Worm (Caenorhabditis elegans) whole organism, L4 larva: ENCODE results near the gene fbxb-40.
A peak's percentile ranks its signal among the peaks of the same experiment; 100 is the strongest.
"Not testable (repeated sequence)": the region's sequence is repeated elsewhere in the genome, so short reads cannot be mapped to it uniquely, and the experiment has no call there.

Experiments used
- F10B5.3 ChIP-seq: sonication (generic microtip); optimal IDR thresholded peaks from 2 replicates; lab custom pipeline; 2016; ENCODE audit warnings: mild to moderate bottlenecking, missing genetic modification characterization, missing compliant biosample characterization
- F26F4.8 ChIP-seq: fragments of 200-800 bp; sonication (Bioruptor generic); conservative IDR thresholded peaks from 2 replicates; pipeline ENCODE4 v1.3.6; 2022; ENCODE audit warnings: missing genetic modification characterization, missing compliant biosample characterization
- F37D6.2 ChIP-seq: sonication (generic microtip); optimal IDR thresholded peaks from 2 replicates; lab custom pipeline; 2016; ENCODE audit warnings: mild to moderate bottlenecking, missing genetic modification characterization, missing compliant biosample characterization
- F49E8.2 ChIP-seq: sonication (generic microtip); optimal IDR thresholded peaks from 2 replicates; lab custom pipeline; 2016; ENCODE audit warnings: missing compliant biosample characterization, mild to moderate bottlenecking, missing genetic modification characterization, borderline replicate concordance
- T20F7.1 ChIP-seq: fragments of 200-800 bp; sonication (Bioruptor generic); optimal IDR thresholded peaks from 2 replicates; lab custom pipeline; 2018; ENCODE audit warnings: mild to moderate bottlenecking, missing genetic modification characterization, missing compliant biosample characterization
- T26A8.4 ChIP-seq: fragments of 200-800 bp; sonication (Bioruptor generic); IDR thresholded peaks from 2 replicates; pipeline ENCODE4 v1.3.6; 2022; ENCODE audit warnings: missing genetic modification characterization, missing compliant biosample characterization
- Y105C5A.15 ChIP-seq: fragments of 200-800 bp; sonication (Bioruptor generic); IDR thresholded peaks from 2 replicates; pipeline ENCODE4 v1.3.6; 2022; ENCODE audit warnings: missing genetic modification characterization, missing compliant biosample characterization
- ama-1 ChIP-seq: fragments of 150-350 bp; optimal IDR thresholded peaks from 2 replicates; lab custom pipeline; 2014; ENCODE audit warnings: inconsistent platforms, mixed read lengths
- ceh-20 ChIP-seq: fragments of 200-800 bp; sonication (Bioruptor generic); IDR thresholded peaks from 2 replicates; pipeline ENCODE4 v1.3.6; 2022; ENCODE audit warnings: missing genetic modification reagents, missing genetic modification characterization, missing compliant biosample characterization
- ceh-28 ChIP-seq: fragments of 150-350 bp; optimal IDR thresholded peaks from 2 replicates; lab custom pipeline; 2014; ENCODE audit warnings: missing biosample characterization, missing genetic modification reagents, missing genetic modification characterization
- ceh-32 ChIP-seq: sonication (generic microtip); optimal IDR thresholded peaks from 2 replicates; lab custom pipeline; 2016; ENCODE audit warnings: mild to moderate bottlenecking, missing genetic modification characterization, missing compliant biosample characterization; ENCODE audit not compliant: poor library complexity
- ceh-44 ChIP-seq: fragments of 200-800 bp; sonication (Bioruptor generic); IDR thresholded peaks from 2 replicates; pipeline ENCODE4 v1.3.6; 2022; ENCODE audit warnings: missing genetic modification reagents, missing genetic modification characterization, missing compliant biosample characterization
- ceh-62 ChIP-seq: sonication (generic microtip); optimal IDR thresholded peaks from 2 replicates; lab custom pipeline; 2017; ENCODE audit warnings: missing biosample characterization, missing genetic modification characterization
- ctbp-1 ChIP-seq: fragments of 200-800 bp; sonication (Bioruptor generic); IDR thresholded peaks from 2 replicates; pipeline ENCODE4 v1.3.6; 2022; ENCODE audit warnings: missing genetic modification reagents, missing genetic modification characterization, missing compliant biosample characterization
- daf-16 ChIP-seq, 3 experiments: sonication (generic microtip); optimal IDR thresholded peaks; 2 replicates each; lab custom pipeline; 2016 to 2017; ENCODE audit warnings: missing genetic modification characterization in 3 of 3, missing genetic modification reagents in 3 of 3, mild to moderate bottlenecking in 2 of 3, missing compliant biosample characterization in 2 of 3, missing biosample characterization in 1 of 3, moderate library complexity in 1 of 3
- daf-8 ChIP-seq: fragments of 200-800 bp; sonication (Bioruptor generic); IDR thresholded peaks from 2 replicates; pipeline ENCODE4 v1.3.6; 2022; ENCODE audit warnings: missing genetic modification characterization, missing compliant biosample characterization
- dmd-6 ChIP-seq: fragments of 200-800 bp; sonication (Bioruptor generic); IDR thresholded peaks from 2 replicates; pipeline ENCODE4 v1.3.6; 2022; ENCODE audit warnings: missing genetic modification reagents, missing genetic modification characterization, missing compliant biosample characterization
- dmd-9 ChIP-seq: fragments of 200-800 bp; sonication (Bioruptor generic); IDR thresholded peaks from 2 replicates; pipeline ENCODE4 v1.3.6; 2022; ENCODE audit warnings: missing genetic modification reagents, missing genetic modification characterization, missing compliant biosample characterization
- egl-43 ChIP-seq: fragments of 200-800 bp; sonication (Bioruptor generic); IDR thresholded peaks from 2 replicates; pipeline ENCODE4 v1.3.6; 2022; ENCODE audit warnings: missing genetic modification reagents, missing genetic modification characterization, missing compliant biosample characterization
- fos-1 ChIP-seq: fragments of 150-350 bp; optimal IDR thresholded peaks from 2 replicates; lab custom pipeline; 2014; ENCODE audit warnings: missing biosample characterization, missing genetic modification characterization
- lin-1 ChIP-seq: fragments of 200-800 bp; sonication (Bioruptor generic); IDR thresholded peaks from 2 replicates; pipeline ENCODE4 v1.3.6; 2022; ENCODE audit warnings: missing genetic modification reagents, missing genetic modification characterization, missing compliant biosample characterization
- lin-13 ChIP-seq: fragments of 150-350 bp; optimal IDR thresholded peaks from 2 replicates; lab custom pipeline; 2014; ENCODE audit warnings: missing biosample characterization, missing genetic modification reagents, missing genetic modification characterization
- lin-15B ChIP-seq: fragments of 150-350 bp; sonication (generic microtip); optimal IDR thresholded peaks from 3 replicates; lab custom pipeline; 2014; ENCODE audit warnings: missing biosample characterization, missing genetic modification characterization
- lsy-2 ChIP-seq, 2 experiments: fragments of 150-350 bp in 1 of 2; sonication (generic microtip) in 1 of 2; optimal IDR thresholded peaks; 2 replicates each; lab custom pipeline; 2014 to 2017; ENCODE audit warnings: missing biosample characterization in 2 of 2, missing genetic modification characterization in 2 of 2
- madf-9 ChIP-seq: fragments of 200-800 bp; sonication (Bioruptor generic); conservative IDR thresholded peaks from 2 replicates; pipeline ENCODE4 v1.3.6; 2022; ENCODE audit warnings: missing genetic modification reagents, missing genetic modification characterization, missing compliant biosample characterization
- mep-1 ChIP-seq: fragments of 150-350 bp; sonication (generic microtip); optimal IDR thresholded peaks from 3 replicates; lab custom pipeline; 2014; ENCODE audit warnings: missing biosample characterization, missing genetic modification characterization
- nhr-102 ChIP-seq: sonication (generic microtip); optimal IDR thresholded peaks from 2 replicates; lab custom pipeline; 2016; ENCODE audit warnings: mild to moderate bottlenecking, missing genetic modification characterization, moderate library complexity, missing compliant biosample characterization
- nhr-11 ChIP-seq: fragments of 150-350 bp; optimal IDR thresholded peaks from 2 replicates; lab custom pipeline; 2014; ENCODE audit warnings: missing biosample characterization, missing genetic modification characterization
- nhr-237 ChIP-seq: sonication (generic microtip); optimal IDR thresholded peaks from 2 replicates; lab custom pipeline; 2017; ENCODE audit warnings: missing biosample characterization, missing genetic modification characterization
- nhr-25 ChIP-seq: sonication (generic microtip); optimal IDR thresholded peaks from 2 replicates; lab custom pipeline; 2017; ENCODE audit warnings: missing genetic modification characterization, mild to moderate bottlenecking, missing compliant biosample characterization, antibody characterized with exemption, moderate library complexity, borderline replicate concordance; ENCODE audit not compliant: insufficient read depth
- nhr-28 ChIP-seq: fragments of 150-350 bp; optimal IDR thresholded peaks from 2 replicates; lab custom pipeline; 2014; ENCODE audit warnings: missing biosample characterization, missing genetic modification characterization
- nhr-41 ChIP-seq: fragments of 200-800 bp; sonication (Bioruptor generic); IDR thresholded peaks from 2 replicates; pipeline ENCODE4 v1.3.6; 2022; ENCODE audit warnings: missing genetic modification reagents, missing genetic modification characterization, missing compliant biosample characterization
- nhr-48 ChIP-seq: sonication (generic microtip); optimal IDR thresholded peaks from 2 replicates; lab custom pipeline; 2016; ENCODE audit warnings: mild to moderate bottlenecking, missing genetic modification characterization, missing compliant biosample characterization
- php-3 ChIP-seq: fragments of 200-800 bp; sonication (Bioruptor generic); IDR thresholded peaks from 2 replicates; pipeline ENCODE4 v1.3.6; 2022; ENCODE audit warnings: missing genetic modification reagents, missing genetic modification characterization, missing compliant biosample characterization
- saeg-2 ChIP-seq: fragments of 200-800 bp; sonication (Bioruptor generic); IDR thresholded peaks from 2 replicates; pipeline ENCODE4 v1.3.6; 2022; ENCODE audit warnings: missing genetic modification reagents, missing genetic modification characterization, missing compliant biosample characterization
- set-16 ChIP-seq: fragments of 200-800 bp; sonication (Bioruptor generic); IDR thresholded peaks from 2 replicates; pipeline ENCODE4 v1.3.6; 2022; ENCODE audit warnings: missing genetic modification reagents, missing genetic modification characterization, missing compliant biosample characterization
- skn-1 ChIP-seq: fragments of 150-350 bp; optimal IDR thresholded peaks from 2 replicates; lab custom pipeline; 2014; ENCODE audit warnings: missing biosample characterization, missing genetic modification characterization
- snpc-4 ChIP-seq: fragments of 150-350 bp; optimal IDR thresholded peaks from 2 replicates; lab custom pipeline; 2014; ENCODE audit warnings: missing biosample characterization, missing genetic modification characterization
- spr-1 ChIP-seq: sonication (generic microtip); optimal IDR thresholded peaks from 2 replicates; lab custom pipeline; 2016; ENCODE audit warnings: mild to moderate bottlenecking, missing genetic modification characterization, missing compliant biosample characterization
- spr-3 ChIP-seq: fragments of 200-800 bp; sonication (Bioruptor generic); optimal IDR thresholded peaks from 2 replicates; lab custom pipeline; 2018; ENCODE audit warnings: mild to moderate bottlenecking, missing genetic modification characterization, missing compliant biosample characterization
- tra-1 ChIP-seq: fragments of 200-800 bp; sonication (Bioruptor generic); IDR thresholded peaks from 2 replicates; pipeline ENCODE4 v1.3.6; 2022; ENCODE audit warnings: missing genetic modification reagents, missing genetic modification characterization, missing compliant biosample characterization
- unc-130 ChIP-seq: sonication (generic microtip); optimal IDR thresholded peaks from 2 replicates; lab custom pipeline; 2016; ENCODE audit warnings: missing genetic modification reagents, missing genetic modification characterization, missing compliant biosample characterization
- unc-62 ChIP-seq, 3 experiments: fragments of 150-350 bp in 1 of 3; sonication (generic microtip); optimal IDR thresholded peaks in 2 of 3; peaks in 1 of 3; 1 replicate in 1 of 3; 2 replicates in 2 of 3; lab custom pipeline; 2014 to 2017; ENCODE audit warnings: missing biosample characterization in 3 of 3, missing genetic modification characterization in 3 of 3, missing genetic modification reagents in 3 of 3, missing genotype in 1 of 3
- zfp-2 ChIP-seq: sonication (generic microtip); optimal IDR thresholded peaks from 2 replicates; lab custom pipeline; 2016; ENCODE audit warnings: mild to moderate bottlenecking, missing genetic modification characterization, missing compliant biosample characterization
- zfp-3 ChIP-seq: fragments of 200-800 bp; sonication (Bioruptor generic); conservative IDR thresholded peaks from 2 replicates; pipeline ENCODE4 v1.3.6; 2022; ENCODE audit warnings: missing genetic modification reagents, missing genetic modification characterization, missing compliant biosample characterization

The fbxb-40 gene

DNA sequence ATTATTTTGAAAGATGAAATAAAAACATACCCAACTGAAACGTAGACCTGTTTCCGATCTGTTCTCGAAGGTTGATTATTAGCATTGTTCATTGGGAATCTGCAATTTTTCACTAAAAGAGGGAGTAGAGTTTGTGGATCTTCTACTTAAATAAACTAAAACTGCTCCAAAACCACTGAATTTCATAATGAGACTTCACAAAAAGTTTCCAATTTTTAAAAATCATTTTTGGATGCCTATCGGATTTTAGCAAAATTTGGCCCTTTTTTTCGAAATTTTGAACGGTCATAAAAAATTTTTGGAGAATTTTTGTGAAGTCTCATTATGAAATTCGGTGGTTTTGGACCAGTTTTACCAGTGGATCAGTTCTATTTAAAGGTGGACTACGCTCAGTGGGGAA is 17.2 kb upstream of the fbxb-40 start, which contains the start of gene K02E7.10:
TSS of gene K02E7.10 (minus strand) at position 101 of the 400 bp plus-strand sequence.
- TF ChIP-seq zfp-2 (tag; lab: Kevin White, UChicago) (no peak), spr-1 (tag; lab: Kevin White, UChicago) (no peak), unc-130 (GFP tag; lab: Kevin White, UChicago) (no peak), nhr-237 (tag; lab: Kevin White, UChicago) (no peak), nhr-25 (no peak), F10B5.3 (tag; lab: Kevin White, UChicago) (no peak), ctbp-1 (GFP tag; lab: Robert Waterston, UW) (no peak), zfp-3 (GFP tag; lab: Robert Waterston, UW) (no peak), saeg-2 (GFP tag; lab: Robert Waterston, UW) (no peak), daf-16 (GFP tag; optimal IDR thresholded peaks at IDR 0.05; lab: Kevin White, UChicago) (no peak), daf-16 (tag; optimal IDR thresholded peaks at IDR 0.05; lab: Kevin White, UChicago) (no peak), F49E8.2 (tag; lab: Kevin White, UChicago) (no peak), ceh-32 (no peak), T26A8.4 (GFP tag; lab: Robert Waterston, UW) (no peak), ceh-20 (GFP tag; lab: Robert Waterston, UW) (no peak)

DNA sequence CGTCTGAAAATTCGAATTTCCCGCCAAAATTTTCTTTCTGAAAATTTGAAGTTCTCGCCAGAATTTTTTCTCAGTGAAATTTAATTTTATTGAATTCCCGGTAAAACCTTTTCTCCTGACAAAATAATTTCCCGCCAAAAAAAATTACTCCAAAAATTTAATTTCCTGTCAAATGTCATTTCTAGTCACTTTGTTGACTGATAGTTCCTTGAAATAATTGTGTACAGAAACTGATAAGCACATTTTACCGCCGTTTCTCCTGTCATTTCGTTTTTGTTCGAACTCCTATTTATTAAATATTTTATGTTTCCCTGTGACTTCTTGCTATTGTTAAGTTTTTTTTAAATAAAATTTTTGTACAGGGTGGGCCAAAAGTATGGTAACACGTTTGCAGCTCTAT is 14.2 kb upstream of the fbxb-40 start:
- no peak for TF ChIP-seq snpc-4 (tag; lab: Kevin White, UChicago)
- TF ChIP-seq dmd-9 (GFP tag; lab: Robert Waterston, UW) = no peak
- no peak for TF ChIP-seq php-3 (GFP tag; lab: Robert Waterston, UW)
- no peak for TF ChIP-seq daf-16 (GFP tag; optimal IDR thresholded peaks at IDR 0.05; lab: Kevin White, UChicago)
- TF ChIP-seq daf-16 (tag; optimal IDR thresholded peaks at IDR 0.05; lab: Kevin White, UChicago) = peak; percentile 33
- TF ChIP-seq nhr-11 = no peak
- no peak for TF ChIP-seq nhr-41 (GFP tag; lab: Robert Waterston, UW)
- TF ChIP-seq mep-1 (tag; lab: Kevin White, UChicago) = no peak
- no peak for TF ChIP-seq ama-1 (lab: Kevin White, UChicago)
- TF ChIP-seq nhr-28 (tag; lab: Kevin White, UChicago) = peak; percentile 62
- TF ChIP-seq skn-1 (tag; lab: Kevin White, UChicago) = no peak
- no peak for TF ChIP-seq lsy-2 (tag; optimal IDR thresholded peaks at IDR 0.05; lab: Kevin White, UChicago)
- TF ChIP-seq tra-1 (GFP tag; lab: Robert Waterston, UW) = peak; percentile 57

DNA sequence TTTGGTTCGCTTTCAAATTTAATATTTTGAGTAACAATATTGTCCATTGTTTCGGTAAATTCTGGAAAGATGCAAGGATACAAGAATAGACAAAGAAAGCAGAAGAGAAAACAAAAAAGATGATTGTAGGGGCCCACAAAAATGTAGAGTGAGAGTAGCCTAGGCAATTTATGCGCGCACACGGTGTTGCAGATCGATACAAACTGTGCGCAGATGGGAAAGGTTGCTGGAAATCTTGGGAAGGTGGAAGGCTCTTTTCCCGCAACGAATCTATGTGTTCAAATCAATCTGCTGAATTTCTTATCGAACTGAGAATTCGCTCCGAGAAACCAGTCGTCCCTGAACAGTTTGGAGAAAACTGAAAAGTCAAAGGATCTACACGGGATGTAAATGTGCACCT is 11.0 kb upstream of the fbxb-40 start, which contains the start of gene btb-10:
TSS of gene btb-10 (minus strand) at position 101 of the 400 bp plus-strand sequence.
- not testable (repeated sequence) for TF ChIP-seq daf-16 (GFP tag; optimal IDR thresholded peaks at IDR 0.05; lab: Kevin White, UChicago); daf-16 (tag; optimal IDR thresholded peaks at IDR 0.05; lab: Kevin White, UChicago); F37D6.2; lin-13 (GFP tag; lab: Kevin White, UChicago)

DNA sequence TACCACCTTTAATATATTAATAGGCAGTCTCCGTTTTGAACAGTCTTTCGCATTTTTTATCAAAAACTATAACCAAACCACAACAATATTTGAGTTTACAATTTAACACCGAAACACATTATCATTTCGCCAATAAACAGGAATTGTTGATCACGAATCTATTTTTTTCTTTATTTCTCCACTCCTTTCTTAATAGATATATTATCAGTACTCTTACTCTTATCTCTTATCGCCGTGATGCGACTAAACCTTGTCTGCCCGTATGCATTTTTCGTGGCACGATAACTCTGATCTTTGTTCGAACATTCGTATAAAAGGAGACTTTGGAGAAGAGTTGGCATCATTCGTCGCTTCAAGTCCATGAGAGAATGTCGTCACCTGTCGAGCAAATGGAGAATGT is 7.1 kb upstream of the fbxb-40 start:
- TF ChIP-seq lin-1 (GFP tag; lab: Robert Waterston, UW) = peak; percentile 77; the same call in 1 of the 2 replicates
- no peak for TF ChIP-seq nhr-48
- no peak for TF ChIP-seq Y105C5A.15 (GFP tag; lab: Robert Waterston, UW)
- TF ChIP-seq madf-9 (GFP tag; lab: Robert Waterston, UW) = no peak
- TF ChIP-seq dmd-6 (GFP tag; lab: Robert Waterston, UW) = peak; percentile 80
- no peak for TF ChIP-seq ama-1 (lab: Kevin White, UChicago)
- no peak for TF ChIP-seq dmd-9 (GFP tag; lab: Robert Waterston, UW)
- no peak for TF ChIP-seq ceh-44 (GFP tag; lab: Robert Waterston, UW)
- no peak for TF ChIP-seq unc-62 (GFP tag; optimal IDR thresholded peaks at IDR 0.05 in 1 of 2; lab: Kevin White, UChicago)
- TF ChIP-seq unc-62 (tag; optimal IDR thresholded peaks at IDR 0.05; lab: Kevin White, UChicago) = no peak
- no peak for TF ChIP-seq egl-43 (GFP tag; lab: Robert Waterston, UW)
- no peak for TF ChIP-seq ceh-62 (tag; lab: Kevin White, UChicago)
- peak; percentile 32 for TF ChIP-seq nhr-102 (tag; lab: Kevin White, UChicago)
- TF ChIP-seq lin-15B = no peak
- TF ChIP-seq tra-1 (GFP tag; lab: Robert Waterston, UW) = peak; percentile 56; the same call in 1 of the 2 replicates
- TF ChIP-seq T20F7.1 (GFP tag; lab: Kevin White, UChicago) = no peak
- no peak for TF ChIP-seq spr-3 (GFP tag; lab: Kevin White, UChicago)
- TF ChIP-seq ceh-28 (tag; lab: Kevin White, UChicago) = no peak
- TF ChIP-seq fos-1 = no peak
- TF ChIP-seq F26F4.8 (GFP tag; lab: Robert Waterston, UW) = no peak
- TF ChIP-seq daf-8 (GFP tag; lab: Robert Waterston, UW) = no peak
- no peak for TF ChIP-seq set-16
- TF ChIP-seq nhr-237 (tag; lab: Kevin White, UChicago) = no peak
